Worm (Caenorhabditis elegans) whole organism, L4/young adult: ENCODE measurements around the gene lips-3.
A peak's percentile ranks its signal among the peaks of the same experiment; 100 is the strongest.

Source experiments
- W03F9.2 ChIP-seq: fragments of 150-350 bp; optimal IDR thresholded peaks from 2 replicates; lab custom pipeline; 2014; ENCODE audit warnings: missing biosample characterization, missing genetic modification characterization
- dao-5 ChIP-seq: sonication (generic microtip); optimal IDR thresholded peaks from 2 replicates; lab custom pipeline; 2016; ENCODE audit warnings: missing genotype, missing genetic modification characterization, moderate library complexity, missing compliant biosample characterization
- him-1 ChIP-seq: sonication (generic microtip); optimal IDR thresholded peaks from 2 replicates; lab custom pipeline; 2016; ENCODE audit warnings: missing genotype, missing genetic modification reagents, missing genetic modification characterization, missing compliant biosample characterization

DNA sequence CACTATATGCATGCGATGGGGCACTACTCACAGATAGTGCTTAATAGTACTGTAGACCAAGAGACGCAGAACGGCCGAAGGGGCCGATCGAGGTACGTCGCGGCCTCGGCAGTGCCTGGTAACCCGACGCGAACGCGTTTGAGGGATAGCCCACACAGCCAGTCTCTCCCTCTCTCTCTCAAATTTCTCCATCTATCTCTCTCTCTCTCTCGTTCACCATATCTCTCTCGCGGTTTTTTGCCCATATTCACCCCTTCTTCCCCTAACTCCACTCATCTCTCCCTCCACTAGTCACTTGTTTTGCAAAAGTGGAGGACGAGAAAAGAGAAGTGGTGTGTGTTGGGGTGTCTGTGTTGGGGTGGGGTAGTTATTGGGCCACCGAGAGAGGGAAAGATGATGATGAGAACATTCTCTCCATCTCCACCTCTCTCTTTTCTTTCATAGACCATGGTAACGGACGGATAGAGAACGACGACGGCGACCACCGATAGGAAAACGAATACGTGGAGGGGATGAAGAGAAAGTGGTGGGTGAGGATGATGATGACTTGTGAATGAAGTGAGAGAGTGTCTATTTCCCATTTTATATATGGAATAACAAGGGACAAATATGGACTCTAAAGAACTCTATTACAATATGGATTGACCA lies 50.5 kb downstream of the lips-3 start:
- TF ChIP-seq him-1 (peak; percentile 8), dao-5 (tag; lab: Kevin White, UChicago) (no peak), W03F9.2 (no peak)
